Fruit fly (Drosophila melanogaster) whole organism, embryonic: ENCODE results near the gene vari.

ENCODE experiments used
- Bgb ChIP-seq: fragments of 200-800 bp; sonication (Bioruptor generic); IDR thresholded peaks from 2 replicates; pipeline ENCODE4 v1.3.6; 2022; ENCODE audit warnings: missing biosample characterization, missing genetic modification characterization; ENCODE audit not compliant: partially characterized antibody
- CG10431 ChIP-seq: fragments of 200-800 bp; sonication (Bioruptor generic); optimal IDR thresholded peaks from 3 replicates; lab custom pipeline; 2018; ENCODE audit warnings: missing biosample characterization, mild to moderate bottlenecking, missing genetic modification characterization
- CG10979 ChIP-seq: fragments of 200-800 bp; sonication (Bioruptor generic); optimal IDR thresholded peaks from 2 replicates; lab custom pipeline; 2018; ENCODE audit warnings: missing biosample characterization, mild to moderate bottlenecking, missing genetic modification characterization, moderate library complexity
- CG12071 ChIP-seq: fragments of 200-800 bp; sonication (Bioruptor generic); optimal IDR thresholded peaks from 3 replicates; lab custom pipeline; 2018; ENCODE audit warnings: missing biosample characterization, mild to moderate bottlenecking, missing genetic modification characterization
- CG1233 ChIP-seq: fragments of 200-800 bp; sonication (Bioruptor generic); optimal IDR thresholded peaks from 4 replicates; lab custom pipeline; 2018; ENCODE audit warnings: missing biosample characterization, mild to moderate bottlenecking, missing genetic modification characterization
- CG13894 ChIP-seq: fragments of 200-800 bp; sonication (Bioruptor generic); optimal IDR thresholded peaks from 3 replicates; lab custom pipeline; 2018; ENCODE audit warnings: missing biosample characterization, mild to moderate bottlenecking, missing genetic modification characterization, moderate library complexity
- CG15479 ChIP-seq: fragments of 200-800 bp; sonication (Bioruptor generic); optimal IDR thresholded peaks from 3 replicates; lab custom pipeline; 2019; ENCODE audit warnings: missing biosample characterization, mild to moderate bottlenecking, missing genetic modification characterization, moderate library complexity
- CG16779 ChIP-seq: fragments of 200-800 bp; sonication (Bioruptor generic); IDR thresholded peaks from 2 replicates; pipeline ENCODE4 v1.3.6; 2022; ENCODE audit warnings: missing biosample characterization, missing genetic modification characterization
- CG1792 ChIP-seq: fragments of 200-800 bp; sonication (Bioruptor generic); optimal IDR thresholded peaks from 2 replicates; lab custom pipeline; 2016; ENCODE audit warnings: missing biosample characterization, missing genetic modification characterization
- CG18599 ChIP-seq: fragments of 200-800 bp; sonication (Bioruptor generic); optimal IDR thresholded peaks from 3 replicates; lab custom pipeline; 2017; ENCODE audit warnings: missing biosample characterization, missing genetic modification characterization, mild to moderate bottlenecking, moderate library complexity, missing genetic modification reagents
- CG2129 ChIP-seq: fragments of 200-800 bp; sonication (Bioruptor generic); IDR thresholded peaks from 2 replicates; pipeline ENCODE4 v1.3.6; 2022; ENCODE audit warnings: missing biosample characterization, missing genetic modification characterization; ENCODE audit not compliant: partially characterized antibody
- CG2678 ChIP-seq: fragments of 200-800 bp; sonication (Bioruptor generic); optimal IDR thresholded peaks from 3 replicates; lab custom pipeline; 2019; ENCODE audit warnings: missing biosample characterization, mild to moderate bottlenecking, missing genetic modification characterization, moderate library complexity
- CG3281 ChIP-seq: fragments of 200-800 bp; sonication (Bioruptor generic); optimal IDR thresholded peaks from 3 replicates; lab custom pipeline; 2017; ENCODE audit warnings: missing biosample characterization, mild to moderate bottlenecking, missing genetic modification characterization
- CG5180 ChIP-seq: fragments of 200-800 bp; sonication (Bioruptor generic); optimal IDR thresholded peaks from 3 replicates; lab custom pipeline; 2017; ENCODE audit warnings: missing biosample characterization, missing genetic modification characterization, mild to moderate bottlenecking, moderate library complexity, missing genetic modification reagents
- CG6175 ChIP-seq: fragments of 200-800 bp; sonication (Bioruptor generic); IDR thresholded peaks from 3 replicates; pipeline ENCODE4 v1.3.6; 2022; ENCODE audit warnings: missing biosample characterization, missing genetic modification characterization
- Fer3 ChIP-seq: fragments of 200-800 bp; sonication (Bioruptor generic); optimal IDR thresholded peaks from 2 replicates; lab custom pipeline; 2018; ENCODE audit warnings: missing biosample characterization, mild to moderate bottlenecking, missing genetic modification characterization, moderate library complexity
- HLH4C ChIP-seq: fragments of 200-800 bp; sonication (Bioruptor generic); IDR thresholded peaks from 3 replicates; pipeline ENCODE4 v1.3.6; 2022; ENCODE audit warnings: missing biosample characterization, missing genetic modification characterization; ENCODE audit not compliant: partially characterized antibody
- Opbp ChIP-seq: fragments of 200-800 bp; sonication (Bioruptor generic); IDR thresholded peaks from 3 replicates; pipeline ENCODE4 v1.3.6; 2022; ENCODE audit warnings: missing biosample characterization, missing genetic modification characterization; ENCODE audit not compliant: partially characterized antibody
- Ssrp ChIP-seq: fragments of 200-800 bp; sonication (Bioruptor generic); optimal IDR thresholded peaks from 2 replicates; lab custom pipeline; 2018; ENCODE audit warnings: missing biosample characterization, mild to moderate bottlenecking, missing genetic modification characterization, moderate library complexity
- Xrp1 ChIP-seq: fragments of 200-800 bp; sonication (Bioruptor generic); IDR thresholded peaks from 2 replicates; pipeline ENCODE4 v1.3.6; 2022; ENCODE audit warnings: missing biosample characterization, missing genetic modification characterization
- ash1 ChIP-seq: fragments of 200-800 bp; sonication (Bioruptor generic); optimal IDR thresholded peaks from 2 replicates; lab custom pipeline; 2018; ENCODE audit warnings: missing biosample characterization, mild to moderate bottlenecking, missing genetic modification characterization
- caup ChIP-seq: fragments of 200-800 bp; sonication (Bioruptor generic); optimal IDR thresholded peaks from 3 replicates; lab custom pipeline; 2017; ENCODE audit warnings: missing biosample characterization, mild to moderate bottlenecking, missing genetic modification characterization, moderate library complexity; ENCODE audit not compliant: severe bottlenecking
- chinmo ChIP-seq: fragments of 200-800 bp; sonication (Bioruptor generic); IDR thresholded peaks from 4 replicates; pipeline ENCODE4 v1.3.6; 2022; ENCODE audit warnings: missing biosample characterization, missing genetic modification characterization; ENCODE audit not compliant: partially characterized antibody
- esg ChIP-seq: fragments of 200-800 bp; sonication (Bioruptor generic); conservative IDR thresholded peaks from 2 replicates; pipeline ENCODE4 v1.3.6; 2022; ENCODE audit warnings: missing biosample characterization, missing genetic modification characterization
- gce ChIP-seq: fragments of 200-800 bp; sonication (Bioruptor generic); IDR thresholded peaks from 3 replicates; pipeline ENCODE4 v1.3.6; 2022; ENCODE audit warnings: missing biosample characterization, missing genetic modification characterization
- gcm ChIP-seq: fragments of 200-800 bp; sonication (Bioruptor generic); optimal IDR thresholded peaks from 2 replicates; lab custom pipeline; 2019; ENCODE audit warnings: missing biosample characterization, mild to moderate bottlenecking, missing genetic modification characterization, moderate library complexity
- hbn ChIP-seq: fragments of 200-800 bp; sonication (Bioruptor generic); IDR thresholded peaks from 2 replicates; pipeline ENCODE4 v1.3.6; 2022; ENCODE audit warnings: missing biosample characterization, missing genetic modification characterization; ENCODE audit not compliant: partially characterized antibody
- lbe ChIP-seq: fragments of 200-800 bp; sonication (Bioruptor generic); optimal IDR thresholded peaks from 2 replicates; lab custom pipeline; 2016; ENCODE audit warnings: missing biosample characterization, mild to moderate bottlenecking, missing genetic modification characterization
- nom ChIP-seq: fragments of 200-800 bp; sonication (Bioruptor generic); optimal IDR thresholded peaks from 2 replicates; lab custom pipeline; 2017; ENCODE audit warnings: missing biosample characterization, missing genetic modification characterization, mild to moderate bottlenecking, moderate library complexity, missing genetic modification reagents
- sd ChIP-seq: fragments of 200-800 bp; sonication (Bioruptor generic); optimal IDR thresholded peaks from 3 replicates; lab custom pipeline; 2018; ENCODE audit warnings: missing biosample characterization, mild to moderate bottlenecking, missing genetic modification characterization, moderate library complexity
- sens-2 ChIP-seq: fragments of 200-800 bp; sonication (Bioruptor generic); IDR thresholded peaks from 2 replicates; pipeline ENCODE4 v1.3.6; 2022; ENCODE audit warnings: missing biosample characterization, missing genetic modification characterization
- so ChIP-seq: fragments of 200-800 bp; sonication (Bioruptor generic); IDR thresholded peaks from 3 replicates; pipeline ENCODE4 v1.3.6; 2022; ENCODE audit warnings: missing biosample characterization, missing genetic modification characterization
- ssp ChIP-seq: fragments of 200-800 bp; sonication (Bioruptor generic); IDR thresholded peaks from 2 replicates; pipeline ENCODE4 v1.3.6; 2022; ENCODE audit warnings: missing biosample characterization, missing genetic modification characterization
- usp ChIP-seq: fragments of >200 bp; optimal IDR thresholded peaks from 2 replicates; lab custom pipeline; 2017; ENCODE audit warnings: missing biosample characterization, missing genetic modification characterization
- wek ChIP-seq: fragments of 200-800 bp; sonication (Bioruptor generic); optimal IDR thresholded peaks from 3 replicates; lab custom pipeline; 2018; ENCODE audit warnings: missing biosample characterization, mild to moderate bottlenecking, missing genetic modification characterization, moderate library complexity
- zen2 ChIP-seq: fragments of 200-800 bp; sonication (Bioruptor generic); IDR thresholded peaks from 3 replicates; pipeline ENCODE4 v1.3.6; 2022; ENCODE audit warnings: missing biosample characterization, missing genetic modification characterization; ENCODE audit not compliant: partially characterized antibody
- zfh1 ChIP-seq: fragments of 200-800 bp; sonication (Bioruptor generic); IDR thresholded peaks from 3 replicates; pipeline ENCODE4 v1.3.6; 2022; ENCODE audit warnings: missing biosample characterization, missing genetic modification characterization

The vari gene

DNA sequence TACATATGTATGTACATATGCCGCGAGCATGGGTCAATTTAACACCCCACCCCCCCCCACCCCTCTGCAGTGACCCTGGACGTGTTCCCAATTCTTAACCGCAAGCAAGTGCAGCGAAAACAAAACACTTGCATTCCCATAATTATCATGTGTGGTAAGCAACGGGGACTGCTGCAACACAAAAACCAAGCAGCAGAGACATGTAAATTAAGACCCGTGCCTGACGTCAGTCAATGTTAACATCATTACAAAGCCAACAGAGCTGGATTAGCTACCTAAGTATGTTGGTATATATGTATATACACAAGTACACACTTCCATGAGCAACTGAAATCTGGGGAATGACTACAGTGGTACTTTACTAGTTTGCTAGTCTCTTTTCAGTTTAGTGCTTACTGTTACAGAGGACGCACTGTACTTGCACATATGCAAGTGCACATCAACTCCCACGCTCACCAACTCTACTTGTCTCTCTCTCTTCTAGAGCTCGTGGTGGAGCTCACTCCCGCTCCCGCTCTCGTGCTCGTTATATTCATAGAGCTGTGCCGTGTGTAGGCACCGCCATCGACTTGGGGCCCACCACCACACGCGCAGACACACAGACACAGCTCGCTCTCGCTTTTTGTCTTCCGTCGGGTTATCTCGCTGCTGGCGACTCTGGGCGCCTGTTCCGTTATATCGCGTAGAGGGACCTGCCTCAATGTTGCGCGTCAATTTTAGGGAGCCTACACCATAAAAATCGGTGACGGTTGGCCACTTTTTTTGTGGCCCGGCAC lies 24.6 kb upstream of the vari start (continued):
- 0 out of 2 replicates have a peak, but pooled peaks have one; percentile 24 for TF ChIP-seq CG16779 (GFP tag; lab: Robert Waterston, UW)
- TF ChIP-seq CG1233 = no peak
- TF ChIP-seq usp (GFP tag; lab: Kevin White, UChicago) = no peak
- peak; percentile 32 for TF ChIP-seq CG10979 (tag; lab: Kevin White, UChicago)
- TF ChIP-seq wek (GFP tag; lab: Kevin White, UChicago) = no peak
- TF ChIP-seq gce (GFP tag; lab: Robert Waterston, UW) = peak; percentile 22; the same call in 1 of the 3 replicates
- peak; percentile 25 for TF ChIP-seq CG2678
- TF ChIP-seq Xrp1 (GFP tag; lab: Robert Waterston, UW) = peak; percentile 47; the same call in 1 of the 2 replicates
- no peak for TF ChIP-seq ssp
- TF ChIP-seq CG6175 = peak; percentile 91
- TF ChIP-seq sens-2 (GFP tag; lab: Robert Waterston, UW) = no peak
- TF ChIP-seq CG3281 (GFP tag; lab: Kevin White, UChicago) = no peak
- peak; percentile 9 for TF ChIP-seq sd (tag; lab: Kevin White, UChicago)
- peak; percentile 22 for TF ChIP-seq CG18599 (GFP tag; lab: Kevin White, UChicago)
- TF ChIP-seq caup (GFP tag; lab: Kevin White, UChicago) = no peak
- TF ChIP-seq Ssrp = no peak
- TF ChIP-seq Fer3 (tag; lab: Kevin White, UChicago) = peak; percentile 8
- TF ChIP-seq hbn (GFP tag; lab: Robert Waterston, UW) = peak; percentile 37
- TF ChIP-seq zen2 (GFP tag; lab: Robert Waterston, UW) = peak; percentile 56; the same call in 2 of the 3 replicates
- no peak for TF ChIP-seq CG12071 (GFP tag; lab: Kevin White, UChicago)
- no peak for TF ChIP-seq lbe (GFP tag; lab: Kevin White, UChicago)
- peak; percentile 38; the same call in 1 of the 3 replicates for TF ChIP-seq HLH4C (GFP tag; lab: Robert Waterston, UW)
- TF ChIP-seq so (GFP tag; lab: Robert Waterston, UW) = peak; percentile 69; the same call in 1 of the 3 replicates
- no peak for TF ChIP-seq CG1792 (GFP tag; lab: Kevin White, UChicago)
- no peak; the same call in 2 of the 3 replicates for TF ChIP-seq zfh1
- peak; percentile 82; the same call in 3 of the 4 replicates for TF ChIP-seq chinmo
- peak; percentile 36 for TF ChIP-seq CG10431 (GFP tag; lab: Kevin White, UChicago)
- no peak for TF ChIP-seq CG2129 (GFP tag; lab: Robert Waterston, UW)
- no peak for TF ChIP-seq CG5180 (GFP tag; lab: Kevin White, UChicago)
- TF ChIP-seq gcm (GFP tag; lab: Kevin White, UChicago) = no peak
- TF ChIP-seq Bgb (GFP tag; lab: Robert Waterston, UW) = peak; percentile 40; the same call in 1 of the 2 replicates
- TF ChIP-seq Opbp (GFP tag; lab: Robert Waterston, UW) = peak; percentile 48; the same call in 1 of the 3 replicates
- no peak for TF ChIP-seq ash1 (GFP tag; lab: Kevin White, UChicago)
- TF ChIP-seq CG15479 (GFP tag; lab: Kevin White, UChicago) = no peak
- TF ChIP-seq esg (GFP tag; lab: Robert Waterston, UW) = no peak
- peak; percentile 79 for TF ChIP-seq CG13894
- TF ChIP-seq nom (GFP tag; lab: Kevin White, UChicago) = peak; percentile 14
